Fruit fly (Drosophila melanogaster) whole organism, prepupa: ENCODE data around the gene Cyp12c1.

Source experiments
- CG10631 ChIP-seq: fragments of 200-800 bp; sonication (Bioruptor generic); optimal IDR thresholded peaks from 2 replicates; lab custom pipeline; 2016; ENCODE audit warnings: missing biosample characterization, missing genetic modification characterization
- CG11294 ChIP-seq: fragments of 200-800 bp; sonication (Bioruptor generic); IDR thresholded peaks from 2 replicates; pipeline ENCODE4 v1.3.6; 2022; ENCODE audit warnings: missing biosample characterization, missing genetic modification characterization
- CG11762 ChIP-seq: fragments of 200-800 bp; sonication (Bioruptor generic); optimal IDR thresholded peaks from 3 replicates; lab custom pipeline; 2016; ENCODE audit warnings: missing biosample characterization, missing genetic modification characterization; ENCODE audit not compliant: insufficient read depth
- CG15336 ChIP-seq: fragments of 200-800 bp; sonication (Bioruptor generic); IDR thresholded peaks from 2 replicates; pipeline ENCODE4 v1.3.6; 2022; ENCODE audit warnings: missing biosample characterization, missing genetic modification characterization
- CG3032 ChIP-seq: fragments of 200-800 bp; optimal IDR thresholded peaks from 2 replicates; lab custom pipeline; 2019; ENCODE audit warnings: missing biosample characterization, mild to moderate bottlenecking, missing genetic modification characterization, moderate library complexity
- CG31627 ChIP-seq: fragments of 200-800 bp; sonication (Bioruptor generic); optimal IDR thresholded peaks from 3 replicates; lab custom pipeline; 2016; ENCODE audit warnings: missing biosample characterization, missing genetic modification characterization
- CG32006 ChIP-seq: fragments of 200-800 bp; sonication (Bioruptor generic); optimal IDR thresholded peaks from 3 replicates; lab custom pipeline; 2017; ENCODE audit warnings: missing biosample characterization, mild to moderate bottlenecking, missing genetic modification characterization
- CG34406 ChIP-seq: fragments of 200-800 bp; sonication (Bioruptor generic); optimal IDR thresholded peaks from 3 replicates; lab custom pipeline; 2016; ENCODE audit warnings: missing biosample characterization, missing genetic modification characterization
- CG6276 ChIP-seq: fragments of 200-800 bp; sonication (Bioruptor generic); optimal IDR thresholded peaks from 2 replicates; lab custom pipeline; 2017; ENCODE audit warnings: missing biosample characterization, mild to moderate bottlenecking, missing genetic modification characterization
- CG6808 ChIP-seq: fragments of 200-800 bp; sonication (Bioruptor generic); optimal IDR thresholded peaks from 3 replicates; lab custom pipeline; 2017; ENCODE audit warnings: missing biosample characterization, missing genetic modification characterization, mild to moderate bottlenecking, moderate library complexity, missing genetic modification reagents
- CG8119 ChIP-seq: fragments of 200-800 bp; sonication (Bioruptor generic); IDR thresholded peaks from 3 replicates; pipeline ENCODE4 v1.3.6; 2022; ENCODE audit warnings: missing biosample characterization, missing genetic modification characterization
- Eip75B ChIP-seq: fragments of 200-800 bp; sonication (Bioruptor generic); optimal IDR thresholded peaks from 3 replicates; lab custom pipeline; 2016; ENCODE audit warnings: missing biosample characterization, missing genetic modification characterization
- Eip78C ChIP-seq: fragments of 200-800 bp; sonication (Bioruptor generic); peaks from one replicate; lab custom pipeline; 2016; ENCODE audit warnings: missing biosample characterization, missing genetic modification characterization
- Eip93F ChIP-seq: fragments of 200-800 bp; sonication (Bioruptor generic); optimal IDR thresholded peaks from 2 replicates; lab custom pipeline; 2016; ENCODE audit warnings: missing biosample characterization, mild to moderate bottlenecking, missing genetic modification characterization
- Ets96B ChIP-seq: fragments of 200-800 bp; optimal IDR thresholded peaks from 2 replicates; lab custom pipeline; 2019; ENCODE audit warnings: missing biosample characterization, mild to moderate bottlenecking, missing genetic modification characterization, moderate library complexity
- Gug ChIP-seq: fragments of 200-800 bp; sonication (Bioruptor generic); IDR thresholded peaks from 2 replicates; pipeline ENCODE4 v1.3.6; 2022; ENCODE audit warnings: missing biosample characterization, missing genetic modification characterization
- Hr38 ChIP-seq: sonication (Bioruptor generic); optimal IDR thresholded peaks from 2 replicates; lab custom pipeline; 2016; ENCODE audit warnings: missing biosample characterization, missing genetic modification characterization
- Hr4 ChIP-seq: fragments of 200-800 bp; sonication (Bioruptor generic); optimal IDR thresholded peaks from 3 replicates; lab custom pipeline; 2016; ENCODE audit warnings: missing biosample characterization, missing genetic modification characterization
- Lpt ChIP-seq: fragments of 200-800 bp; sonication (Bioruptor generic); optimal IDR thresholded peaks from 3 replicates; lab custom pipeline; 2016; ENCODE audit warnings: missing biosample characterization, missing genetic modification characterization
- Met ChIP-seq: fragments of 200-800 bp; sonication (Bioruptor generic); optimal IDR thresholded peaks from 3 replicates; lab custom pipeline; 2016; ENCODE audit warnings: missing biosample characterization, missing genetic modification characterization
- Sox102F ChIP-seq: fragments of 200-800 bp; sonication (Bioruptor generic); optimal IDR thresholded peaks from 2 replicates; lab custom pipeline; 2016; ENCODE audit warnings: missing biosample characterization, mild to moderate bottlenecking, missing genetic modification characterization
- achi ChIP-seq: fragments of 200-800 bp; sonication (Bioruptor generic); optimal IDR thresholded peaks from 3 replicates; lab custom pipeline; 2016; ENCODE audit warnings: missing biosample characterization, missing genetic modification characterization
- dac ChIP-seq: fragments of 200-800 bp; sonication (Bioruptor generic); optimal IDR thresholded peaks from 2 replicates; lab custom pipeline; 2017; ENCODE audit warnings: missing biosample characterization, mild to moderate bottlenecking, missing genetic modification characterization
- esn ChIP-seq: fragments of 200-800 bp; sonication (Bioruptor generic); optimal IDR thresholded peaks from 2 replicates; lab custom pipeline; 2016; ENCODE audit warnings: missing biosample characterization, mild to moderate bottlenecking, missing genetic modification characterization, moderate library complexity
- fd59A ChIP-seq: fragments of 200-800 bp; sonication (Bioruptor generic); optimal IDR thresholded peaks from 2 replicates; lab custom pipeline; 2017; ENCODE audit warnings: missing biosample characterization, mild to moderate bottlenecking, missing genetic modification characterization, missing genetic modification reagents
- fd85E ChIP-seq: fragments of 200-800 bp; sonication (Bioruptor generic); optimal IDR thresholded peaks from 3 replicates; lab custom pipeline; 2016; ENCODE audit warnings: missing biosample characterization, missing genetic modification characterization
- fkh ChIP-seq: fragments of 200-800 bp; sonication (Bioruptor generic); optimal IDR thresholded peaks from 3 replicates; lab custom pipeline; 2017; ENCODE audit warnings: missing biosample characterization, mild to moderate bottlenecking, missing genetic modification characterization, moderate library complexity
- lz ChIP-seq: fragments of 200-800 bp; sonication (Bioruptor generic); optimal IDR thresholded peaks from 3 replicates; lab custom pipeline; 2016; ENCODE audit warnings: missing biosample characterization, missing genetic modification characterization
- pdm3 ChIP-seq: fragments of 200-800 bp; sonication (Bioruptor generic); optimal IDR thresholded peaks from 3 replicates; lab custom pipeline; 2016; ENCODE audit warnings: missing biosample characterization, missing genetic modification characterization
- salr ChIP-seq, 2 experiments: fragments of 200-800 bp; sonication (Bioruptor generic); optimal IDR thresholded peaks; 3 replicates each; lab custom pipeline; 2016 to 2018; ENCODE audit warnings: missing biosample characterization in 2 of 2, missing genetic modification characterization in 2 of 2, mild to moderate bottlenecking in 1 of 2
- svp ChIP-seq: fragments of 200-800 bp; sonication (Bioruptor generic); peaks from one replicate; lab custom pipeline; 2016; ENCODE audit warnings: missing biosample characterization, missing genetic modification characterization
- topi ChIP-seq: fragments of 200-800 bp; sonication (Bioruptor generic); optimal IDR thresholded peaks from 3 replicates; lab custom pipeline; 2016; ENCODE audit warnings: missing biosample characterization, missing genetic modification characterization
- vri ChIP-seq: fragments of 200-800 bp; sonication (Bioruptor generic); optimal IDR thresholded peaks from 3 replicates; lab custom pipeline; 2016; ENCODE audit warnings: missing biosample characterization, mild to moderate bottlenecking, missing genetic modification characterization

Gene Cyp12c1

DNA sequence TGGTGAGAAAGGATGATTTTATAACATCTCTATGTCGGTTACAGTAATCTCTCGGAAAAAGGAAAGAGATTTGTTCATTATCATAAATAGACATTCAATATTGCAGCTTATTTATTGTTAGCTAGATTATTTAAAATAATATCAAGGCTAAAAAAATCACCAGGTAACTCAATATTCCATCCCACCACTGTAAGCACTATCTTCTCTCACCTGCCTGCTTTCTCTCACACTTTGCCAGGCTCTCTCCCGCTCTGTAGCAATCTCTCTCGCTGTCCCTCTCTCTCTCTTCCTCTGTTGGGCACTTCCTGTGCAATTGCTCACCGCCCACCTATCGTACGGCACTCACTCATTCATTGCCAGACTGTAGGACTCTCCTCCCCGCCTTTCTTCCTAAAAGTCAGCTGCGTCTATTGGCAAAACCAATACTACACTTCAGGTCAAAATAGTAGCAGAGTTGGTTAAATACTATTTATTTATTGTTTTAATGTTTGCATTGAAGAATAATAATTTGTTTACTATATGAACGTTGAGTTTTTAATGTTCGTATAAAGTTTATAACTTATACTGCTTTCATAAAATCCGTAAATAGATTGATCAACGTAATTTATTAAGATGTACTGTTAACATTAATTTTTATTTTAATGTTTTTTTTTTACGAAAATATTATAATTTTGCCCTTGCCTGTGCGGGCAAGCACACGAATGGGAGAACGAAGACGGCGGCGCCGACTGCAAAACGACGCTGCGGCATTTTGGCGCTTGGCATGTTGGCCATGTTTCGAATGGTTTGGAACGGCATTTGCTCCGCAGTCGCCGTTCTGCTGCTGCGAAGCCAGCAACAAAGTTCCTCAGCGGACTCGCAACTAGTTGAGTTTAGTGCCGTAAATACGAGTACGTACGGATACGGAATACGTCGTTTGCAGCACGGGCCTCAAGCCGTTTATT lies 45.3 kb downstream of the Cyp12c1 start (continued):
- TF ChIP-seq fkh (GFP tag; lab: Kevin White, UChicago) (peak; percentile 54), CG32006 (peak; percentile 94), CG11762 (GFP tag; lab: Kevin White, UChicago) (peak; percentile 88), lz (GFP tag; lab: Kevin White, UChicago) (peak; percentile 84), pdm3 (GFP tag; lab: Kevin White, UChicago) (peak; percentile 94), topi (GFP tag; lab: Kevin White, UChicago) (peak; percentile 92), CG6808 (peak; percentile 68), Lpt (peak; percentile 97), CG3032 (tag; lab: Kevin White, UChicago) (peak; percentile 75), Gug (peak; percentile 98), CG34406 (GFP tag; lab: Kevin White, UChicago) (peak; percentile 86), CG8119 (peak; percentile 97)

DNA sequence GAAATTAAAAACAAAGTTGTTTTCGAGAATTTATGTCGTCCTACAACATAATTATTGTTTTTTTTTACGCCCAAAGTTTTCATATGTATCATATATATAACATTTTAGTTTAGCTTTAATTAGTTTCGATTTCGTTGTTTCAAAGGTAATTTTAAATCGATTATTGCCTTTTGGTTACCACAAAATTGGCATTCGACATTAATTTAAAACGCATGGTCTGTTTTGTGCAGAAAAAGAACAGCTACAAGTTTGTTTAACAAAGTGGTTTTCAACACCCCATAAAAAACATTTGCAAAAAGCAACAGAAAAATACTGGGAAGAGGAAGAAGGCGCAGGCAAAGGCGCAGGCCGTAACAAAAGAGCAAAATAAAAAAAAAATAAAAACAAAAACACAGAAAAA lies 47.6 kb downstream of the Cyp12c1 start:
- no peak for TF ChIP-seq Sox102F (GFP tag; lab: Kevin White, UChicago)
- no peak for TF ChIP-seq CG31627 (GFP tag; lab: Kevin White, UChicago)
- peak; percentile 10 for TF ChIP-seq CG6276
- peak; percentile 60 for TF ChIP-seq CG32006
- TF ChIP-seq svp (GFP tag; lab: Kevin White, UChicago): peak; percentile 19
- TF ChIP-seq dac (GFP tag; lab: Kevin White, UChicago): no peak
- peak; percentile 2 for TF ChIP-seq CG10631 (GFP tag; lab: Kevin White, UChicago)
- peak; percentile 13 for TF ChIP-seq esn
- peak; percentile 4 for TF ChIP-seq CG34406 (GFP tag; lab: Kevin White, UChicago)
- peak; percentile 30 for TF ChIP-seq achi (GFP tag; lab: Kevin White, UChicago)
- TF ChIP-seq Eip78C (GFP tag; lab: Kevin White, UChicago): peak; percentile 77
- peak; percentile 42 for TF ChIP-seq Hr4
- TF ChIP-seq CG11762 (GFP tag; lab: Kevin White, UChicago): no peak
- TF ChIP-seq CG15336 (GFP tag; lab: Robert Waterston, UW): peak; percentile 27; the same call in 1 of the 2 replicates
- peak in 1 of 2 experiments; percentile 11 for TF ChIP-seq salr (GFP tag; optimal IDR thresholded peaks at IDR 0.05; lab: Kevin White, UChicago)
- peak; percentile 17 for TF ChIP-seq Met (GFP tag; lab: Kevin White, UChicago)

DNA sequence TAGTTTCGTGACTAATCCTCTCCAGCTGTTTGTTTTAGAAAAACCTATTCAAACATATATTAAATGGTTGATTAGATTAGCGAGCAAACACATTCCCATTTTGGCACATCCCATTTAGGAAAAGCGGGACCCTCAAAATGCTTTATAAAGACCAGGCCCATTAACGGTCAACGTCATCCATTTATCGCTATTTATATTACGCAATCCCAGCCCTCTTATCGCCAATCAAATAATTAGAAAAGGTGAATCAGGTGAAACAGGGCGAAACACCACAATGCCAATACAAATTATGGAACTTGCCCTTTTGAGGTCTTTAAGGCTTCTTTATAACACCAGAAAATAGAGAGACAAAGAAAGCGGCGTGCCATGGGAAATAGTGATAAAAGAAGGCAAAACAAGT lies 48.1 kb downstream of the Cyp12c1 start:
- no peak for TF ChIP-seq fd85E
- TF ChIP-seq Hr38 (GFP tag; lab: Kevin White, UChicago): no peak
- peak; percentile 56 for TF ChIP-seq vri
- TF ChIP-seq Ets96B (tag; lab: Kevin White, UChicago): no peak

DNA sequence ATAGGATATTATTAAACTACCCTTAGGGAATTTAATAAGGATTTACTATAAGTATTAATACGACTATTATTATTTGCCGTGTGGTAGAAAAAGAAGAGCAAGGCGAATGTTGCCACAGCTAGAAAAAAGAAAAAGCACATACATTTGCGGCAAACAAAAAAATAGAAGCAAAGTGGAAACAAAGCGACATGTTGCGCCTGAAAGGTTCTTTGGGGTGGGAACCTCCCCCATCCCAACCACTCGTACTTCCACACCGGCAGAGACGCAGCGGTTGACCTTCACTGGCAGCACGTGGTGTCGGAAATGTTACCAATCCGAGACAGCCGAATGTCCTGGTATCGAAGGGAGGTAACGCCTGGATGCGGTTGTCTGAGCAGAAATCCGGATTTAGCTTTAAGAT lies 48.8 kb downstream of the Cyp12c1 start:
- no peak for TF ChIP-seq CG11294 (GFP tag; lab: Robert Waterston, UW)
- no peak for TF ChIP-seq topi (GFP tag; lab: Kevin White, UChicago)
- TF ChIP-seq Eip75B (GFP tag; lab: Kevin White, UChicago): no peak
- TF ChIP-seq Eip93F (GFP tag; lab: Kevin White, UChicago): no peak
- TF ChIP-seq lz (GFP tag; lab: Kevin White, UChicago): no peak
- TF ChIP-seq fd59A (GFP tag; lab: Kevin White, UChicago): no peak
